Fruit fly (Drosophila melanogaster) whole organism, embryonic: ENCODE measurements around the gene CG43931.
A peak's percentile ranks its signal among the peaks of the same experiment; 100 is the strongest.

Experiments
- ATbp ChIP-seq: fragments of 200-800 bp; sonication (Bioruptor generic); optimal IDR thresholded peaks from 2 replicates; lab custom pipeline; 2017; ENCODE audit warnings: missing biosample characterization, mild to moderate bottlenecking, missing genetic modification characterization, missing genetic modification reagents
- Aef1 ChIP-seq: fragments of 200-800 bp; sonication (Bioruptor generic); IDR thresholded peaks from 3 replicates; pipeline ENCODE4 v1.3.6; 2022; ENCODE audit warnings: missing biosample characterization, missing genetic modification characterization
- CG10274 ChIP-seq: fragments of 200-800 bp; sonication (Bioruptor generic); optimal IDR thresholded peaks from 3 replicates; lab custom pipeline; 2017; ENCODE audit warnings: missing biosample characterization, mild to moderate bottlenecking, missing genetic modification characterization
- CG10979 ChIP-seq: fragments of 200-800 bp; sonication (Bioruptor generic); optimal IDR thresholded peaks from 2 replicates; lab custom pipeline; 2018; ENCODE audit warnings: missing biosample characterization, mild to moderate bottlenecking, missing genetic modification characterization, moderate library complexity
- CG11085 ChIP-seq: fragments of 200-800 bp; sonication (Bioruptor generic); IDR thresholded peaks from 2 replicates; pipeline ENCODE4 v1.3.6; 2022; ENCODE audit warnings: missing biosample characterization, missing genetic modification characterization
- CG11504 ChIP-seq: fragments of 200-800 bp; sonication (Bioruptor generic); optimal IDR thresholded peaks from 3 replicates; lab custom pipeline; 2019; ENCODE audit warnings: missing biosample characterization, mild to moderate bottlenecking, missing genetic modification characterization, moderate library complexity
- CG11695 ChIP-seq: fragments of 200-800 bp; sonication (Bioruptor generic); IDR thresholded peaks from 3 replicates; pipeline ENCODE4 v1.3.6; 2022; ENCODE audit warnings: missing biosample characterization, missing genetic modification characterization
- CG11723 ChIP-seq: fragments of 200-800 bp; sonication (Bioruptor generic); optimal IDR thresholded peaks from 2 replicates; lab custom pipeline; 2017; ENCODE audit warnings: missing biosample characterization, mild to moderate bottlenecking, missing genetic modification characterization
- CG13775 ChIP-seq: fragments of 200-800 bp; sonication (Bioruptor generic); optimal IDR thresholded peaks from 3 replicates; lab custom pipeline; 2017; ENCODE audit warnings: missing biosample characterization, mild to moderate bottlenecking, missing genetic modification characterization
- CG1602 ChIP-seq: fragments of 200-800 bp; sonication (Bioruptor generic); optimal IDR thresholded peaks from 3 replicates; lab custom pipeline; 2016; ENCODE audit warnings: missing biosample characterization, missing genetic modification characterization
- CG17829 ChIP-seq: fragments of 200-800 bp; optimal IDR thresholded peaks from 2 replicates; lab custom pipeline; 2019; ENCODE audit warnings: missing biosample characterization, mild to moderate bottlenecking, missing genetic modification characterization, moderate library complexity
- CG18764 ChIP-seq: fragments of 200-800 bp; sonication (Bioruptor generic); optimal IDR thresholded peaks from 3 replicates; lab custom pipeline; 2016; ENCODE audit warnings: missing biosample characterization, missing genetic modification characterization
- CG2712 ChIP-seq: fragments of 200-800 bp; optimal IDR thresholded peaks from 3 replicates; lab custom pipeline; 2019; ENCODE audit warnings: missing biosample characterization, mild to moderate bottlenecking, missing genetic modification characterization, moderate library complexity
- CG31365 ChIP-seq: fragments of 200-800 bp; sonication (Bioruptor generic); optimal IDR thresholded peaks from 2 replicates; lab custom pipeline; 2018; ENCODE audit warnings: missing biosample characterization, mild to moderate bottlenecking, missing genetic modification characterization
- CG4854 ChIP-seq: fragments of 200-800 bp; sonication (Bioruptor generic); optimal IDR thresholded peaks from 2 replicates; lab custom pipeline; 2016; ENCODE audit warnings: missing biosample characterization, missing genetic modification characterization, inconsistent platforms
- CG6175 ChIP-seq: fragments of 200-800 bp; sonication (Bioruptor generic); IDR thresholded peaks from 3 replicates; pipeline ENCODE4 v1.3.6; 2022; ENCODE audit warnings: missing biosample characterization, missing genetic modification characterization
- CG6272 ChIP-seq: fragments of 200-800 bp; sonication (Bioruptor generic); IDR thresholded peaks from 2 replicates; pipeline ENCODE4 v1.3.6; 2022; ENCODE audit warnings: missing biosample characterization, missing genetic modification characterization
- CG6854 ChIP-seq: fragments of 200-800 bp; sonication (Bioruptor generic); optimal IDR thresholded peaks from 3 replicates; lab custom pipeline; 2017; ENCODE audit warnings: missing biosample characterization, mild to moderate bottlenecking, missing genetic modification characterization
- CG7786 ChIP-seq: fragments of 200-800 bp; sonication (Bioruptor generic); optimal IDR thresholded peaks from 2 replicates; lab custom pipeline; 2016; ENCODE audit warnings: missing biosample characterization, missing genetic modification characterization
- CG8359 ChIP-seq: fragments of 200-800 bp; sonication (Bioruptor generic); optimal IDR thresholded peaks from 2 replicates; lab custom pipeline; 2017; ENCODE audit warnings: missing biosample characterization, mild to moderate bottlenecking, missing genetic modification characterization, borderline replicate concordance
- CG8478 ChIP-seq: fragments of >200 bp; optimal IDR thresholded peaks from 2 replicates; lab custom pipeline; 2018
- CHES-1-like ChIP-seq: fragments of 200-800 bp; sonication (Bioruptor generic); optimal IDR thresholded peaks from 2 replicates; lab custom pipeline; 2016; ENCODE audit warnings: missing biosample characterization, missing genetic modification characterization
- CoRest ChIP-seq: fragments of 200-800 bp; sonication (Bioruptor generic); optimal IDR thresholded peaks from 3 replicates; lab custom pipeline; 2018; ENCODE audit warnings: missing biosample characterization, mild to moderate bottlenecking, missing genetic modification characterization, moderate library complexity
- Fer3 ChIP-seq: fragments of 200-800 bp; sonication (Bioruptor generic); optimal IDR thresholded peaks from 2 replicates; lab custom pipeline; 2018; ENCODE audit warnings: missing biosample characterization, mild to moderate bottlenecking, missing genetic modification characterization, moderate library complexity
- H2.0 ChIP-seq: fragments of 200-800 bp; sonication (Bioruptor generic); IDR thresholded peaks from 2 replicates; pipeline ENCODE4 v1.3.6; 2022; ENCODE audit warnings: missing biosample characterization, missing genetic modification characterization
- HLH4C ChIP-seq: fragments of 200-800 bp; sonication (Bioruptor generic); IDR thresholded peaks from 3 replicates; pipeline ENCODE4 v1.3.6; 2022; ENCODE audit warnings: missing biosample characterization, missing genetic modification characterization; ENCODE audit not compliant: partially characterized antibody
- HmgZ ChIP-seq: fragments of 200-800 bp; sonication (Bioruptor generic); optimal IDR thresholded peaks from 2 replicates; lab custom pipeline; 2018; ENCODE audit warnings: missing biosample characterization, mild to moderate bottlenecking, missing genetic modification characterization
- Hr51 ChIP-seq, 2 experiments: fragments of 200-800 bp; sonication (Bioruptor generic); optimal IDR thresholded peaks; 2 replicates in 1 of 2; 3 replicates in 1 of 2; lab custom pipeline; 2016 to 2018; ENCODE audit warnings: missing biosample characterization in 2 of 2, missing genetic modification characterization in 2 of 2, mild to moderate bottlenecking in 1 of 2, moderate library complexity in 1 of 2
- Hsf ChIP-seq: fragments of 200-800 bp; sonication (Bioruptor generic); optimal IDR thresholded peaks from 3 replicates; lab custom pipeline; 2016; ENCODE audit warnings: missing biosample characterization, missing genetic modification characterization
- Max ChIP-seq: fragments of 200-800 bp; sonication (Bioruptor generic); optimal IDR thresholded peaks from 2 replicates; lab custom pipeline; 2016; ENCODE audit warnings: missing biosample characterization, mild to moderate bottlenecking, missing genetic modification characterization
- Mes4 ChIP-seq: fragments of 200-800 bp; sonication (Bioruptor generic); optimal IDR thresholded peaks from 2 replicates; lab custom pipeline; 2016; ENCODE audit warnings: missing biosample characterization, missing genetic modification characterization
- NK7.1 ChIP-seq: fragments of 200-800 bp; sonication (Bioruptor generic); optimal IDR thresholded peaks from 3 replicates; lab custom pipeline; 2016; ENCODE audit warnings: missing biosample characterization, missing genetic modification characterization
- Oli ChIP-seq: fragments of 200-800 bp; sonication (Bioruptor generic); optimal IDR thresholded peaks from 2 replicates; lab custom pipeline; 2018; ENCODE audit warnings: missing biosample characterization, mild to moderate bottlenecking, missing genetic modification characterization, moderate library complexity
- crc ChIP-seq: fragments of 200-800 bp; sonication (Bioruptor generic); optimal IDR thresholded peaks from 2 replicates; lab custom pipeline; 2016; ENCODE audit warnings: missing biosample characterization, missing genetic modification characterization
- dan ChIP-seq: fragments of 200-800 bp; sonication (Bioruptor generic); IDR thresholded peaks from 2 replicates; pipeline ENCODE4 v1.3.6; 2022; ENCODE audit warnings: missing biosample characterization, missing genetic modification characterization
- dmrt99B ChIP-seq: fragments of 200-800 bp; sonication (Bioruptor generic); optimal IDR thresholded peaks from 2 replicates; lab custom pipeline; 2018; ENCODE audit warnings: missing biosample characterization, mild to moderate bottlenecking, missing genetic modification characterization, moderate library complexity
- eve ChIP-seq, 2 experiments: fragments of >200 bp; optimal IDR thresholded peaks; 2 replicates each; lab custom pipeline; 2017; ENCODE audit warnings: missing biosample characterization in 2 of 2, missing genetic modification characterization in 2 of 2
- fd64A ChIP-seq: fragments of 200-800 bp; sonication (Bioruptor generic); optimal IDR thresholded peaks from 3 replicates; lab custom pipeline; 2018; ENCODE audit warnings: missing biosample characterization, mild to moderate bottlenecking, missing genetic modification characterization
- fu2 ChIP-seq: fragments of 200-800 bp; sonication (Bioruptor generic); optimal IDR thresholded peaks from 2 replicates; lab custom pipeline; 2016; ENCODE audit warnings: missing biosample characterization, missing genetic modification characterization
- gem ChIP-seq: fragments of 200-800 bp; sonication (Bioruptor generic); optimal IDR thresholded peaks from 2 replicates; lab custom pipeline; 2019; ENCODE audit warnings: missing biosample characterization, mild to moderate bottlenecking, missing genetic modification characterization, moderate library complexity
- grau ChIP-seq: fragments of 200-800 bp; optimal IDR thresholded peaks from 3 replicates; lab custom pipeline; 2019; ENCODE audit warnings: missing biosample characterization, mild to moderate bottlenecking, missing genetic modification characterization, moderate library complexity
- hth ChIP-seq: fragments of >200 bp; optimal IDR thresholded peaks from 2 replicates; lab custom pipeline; 2017; ENCODE audit warnings: inconsistent platforms
- ind ChIP-seq: fragments of 200-800 bp; sonication (Bioruptor generic); optimal IDR thresholded peaks from 3 replicates; lab custom pipeline; 2016; ENCODE audit warnings: missing biosample characterization, missing genetic modification characterization
- jumu ChIP-seq: fragments of 200-800 bp; sonication (Bioruptor generic); optimal IDR thresholded peaks from 3 replicates; lab custom pipeline; 2016; ENCODE audit warnings: missing biosample characterization, missing genetic modification characterization
- lola ChIP-seq, 3 experiments: fragments of >200 bp in 2 of 3; fragments of 200-800 bp in 1 of 3; sonication (Bioruptor generic) in 1 of 3; optimal IDR thresholded peaks; 2 replicates each; lab custom pipeline; 2017 to 2019; ENCODE audit warnings: missing biosample characterization in 3 of 3, missing genetic modification characterization in 3 of 3, mild to moderate bottlenecking in 1 of 3, moderate library complexity in 1 of 3
- luna ChIP-seq: fragments of 200-800 bp; sonication (Bioruptor generic); optimal IDR thresholded peaks from 2 replicates; lab custom pipeline; 2016; ENCODE audit warnings: missing biosample characterization, missing genetic modification characterization
- nmo ChIP-seq: fragments of 200-800 bp; sonication (Bioruptor generic); optimal IDR thresholded peaks from 2 replicates; lab custom pipeline; 2018; ENCODE audit warnings: missing biosample characterization, mild to moderate bottlenecking, missing genetic modification characterization, moderate library complexity
- nom ChIP-seq: fragments of 200-800 bp; sonication (Bioruptor generic); optimal IDR thresholded peaks from 2 replicates; lab custom pipeline; 2017; ENCODE audit warnings: missing biosample characterization, missing genetic modification characterization, mild to moderate bottlenecking, moderate library complexity, missing genetic modification reagents
- row ChIP-seq: fragments of 200-800 bp; sonication (Bioruptor generic); IDR thresholded peaks from 3 replicates; pipeline ENCODE4 v1.3.6; 2022; ENCODE audit warnings: missing biosample characterization, missing genetic modification characterization
- scrt ChIP-seq: fragments of 200-800 bp; sonication (Bioruptor generic); optimal IDR thresholded peaks from 2 replicates; lab custom pipeline; 2018; ENCODE audit warnings: missing biosample characterization, mild to moderate bottlenecking, missing genetic modification characterization, moderate library complexity
- sens ChIP-seq: fragments of 200-800 bp; sonication (Bioruptor generic); peaks from one replicate; lab custom pipeline; 2016; ENCODE audit warnings: missing biosample characterization, missing genetic modification characterization
- zen ChIP-seq: fragments of 200-800 bp; sonication (Bioruptor generic); optimal IDR thresholded peaks from 3 replicates; lab custom pipeline; 2018; ENCODE audit warnings: missing biosample characterization, mild to moderate bottlenecking, missing genetic modification characterization, moderate library complexity

The CG43931 gene

dm6 chr3L:20921859-20922258, 24.5 kb downstream of the CG43931 start:
- peak; percentile 22 for TF ChIP-seq CG11504 (tag; lab: Kevin White, UChicago)
- no peak for TF ChIP-seq crc (GFP tag; lab: Kevin White, UChicago)
- TF ChIP-seq CG17829 (tag; lab: Kevin White, UChicago): peak; percentile 51
- no peak for TF ChIP-seq HLH4C (GFP tag; lab: Robert Waterston, UW)
- no peak for TF ChIP-seq jumu
- TF ChIP-seq CG13775 (GFP tag; lab: Kevin White, UChicago): peak; percentile 4
- no peak for TF ChIP-seq CG6854 (GFP tag; lab: Kevin White, UChicago)
- no peak for TF ChIP-seq CG6272 (GFP tag; lab: Robert Waterston, UW)
- no peak for TF ChIP-seq nom (GFP tag; lab: Kevin White, UChicago)
- TF ChIP-seq CG7786 (GFP tag; lab: Kevin White, UChicago): no peak
- TF ChIP-seq CG8478 (lab: Kevin White, UChicago): no peak
- peak; percentile 36; the same call in 1 of the 3 replicates for TF ChIP-seq row (GFP tag; lab: Robert Waterston, UW)
- TF ChIP-seq dan (GFP tag; lab: Robert Waterston, UW): no peak
- no peak for TF ChIP-seq CG11695 (GFP tag; lab: Robert Waterston, UW)
- TF ChIP-seq H2.0 (GFP tag; lab: Robert Waterston, UW): no peak
- no peak for TF ChIP-seq ATbp (GFP tag; lab: Kevin White, UChicago)
- TF ChIP-seq Fer3: no peak
- no peak for TF ChIP-seq CG8359 (GFP tag; lab: Kevin White, UChicago)
- TF ChIP-seq fu2 (GFP tag; lab: Kevin White, UChicago): no peak
- peak in 1 of 2 experiments; percentile 48 for TF ChIP-seq eve (GFP tag; optimal IDR thresholded peaks at IDR 0.05; lab: Kevin White, UChicago)
- TF ChIP-seq CG4854 (GFP tag; lab: Kevin White, UChicago): no peak
- no peak for TF ChIP-seq CG18764
- TF ChIP-seq luna (GFP tag; lab: Kevin White, UChicago): no peak
- TF ChIP-seq Oli (tag; lab: Kevin White, UChicago): peak; percentile 38
- TF ChIP-seq HmgZ (tag; lab: Kevin White, UChicago): no peak
- TF ChIP-seq CG2712: peak; percentile 35
- peak; percentile 54 for TF ChIP-seq gem (tag; lab: Kevin White, UChicago)
- TF ChIP-seq grau (tag; lab: Kevin White, UChicago): peak; percentile 90
- no peak for TF ChIP-seq NK7.1
- no peak for TF ChIP-seq CG10274 (GFP tag; lab: Kevin White, UChicago)
- TF ChIP-seq Mes4: no peak
- no peak for TF ChIP-seq scrt (GFP tag; lab: Kevin White, UChicago)
- peak; percentile 1 for TF ChIP-seq nmo (GFP tag; lab: Kevin White, UChicago)
- no peak for TF ChIP-seq ind (GFP tag; lab: Kevin White, UChicago)
- no peak for TF ChIP-seq CG31365 (tag; lab: Kevin White, UChicago)
- no peak for TF ChIP-seq CG11723
- TF ChIP-seq fd64A (GFP tag; lab: Kevin White, UChicago): no peak
- TF ChIP-seq CG6175 (GFP tag; lab: Robert Waterston, UW): no peak
- peak; percentile 86 for TF ChIP-seq sens (GFP tag; lab: Kevin White, UChicago)
- TF ChIP-seq CHES-1-like (GFP tag; lab: Kevin White, UChicago): no peak
- TF ChIP-seq Aef1: no peak
- no peak for TF ChIP-seq Max (GFP tag; lab: Kevin White, UChicago)
- TF ChIP-seq CG10979 (tag; lab: Kevin White, UChicago): peak; percentile 39
- TF ChIP-seq lola (GFP tag; optimal IDR thresholded peaks at IDR 0.05; lab: Kevin White, UChicago): peak in 1 of 3 experiments; percentile 28
- TF ChIP-seq hth (lab: Kevin White, UChicago): no peak
- TF ChIP-seq CoRest (tag; lab: Kevin White, UChicago): peak; percentile 39
- TF ChIP-seq Hsf (GFP tag; lab: Kevin White, UChicago): peak; percentile 14
- TF ChIP-seq CG11085 (GFP tag; lab: Robert Waterston, UW): no peak
- TF ChIP-seq Hr51 (GFP tag; optimal IDR thresholded peaks at IDR 0.05; lab: Kevin White, UChicago): peak in 1 of 2 experiments; percentile 22
- TF ChIP-seq zen (tag; lab: Kevin White, UChicago): no peak
- TF ChIP-seq dmrt99B (tag; lab: Kevin White, UChicago): no peak
- TF ChIP-seq CG1602 (GFP tag; lab: Kevin White, UChicago): peak; percentile 5
